Worm (Caenorhabditis elegans): ENCODE results near the gene gtr-1.

The gtr-1 gene

ce11 chrX:802478-802877, at the start of gene gtr-1:
Gene gtr-1 (plus strand): TSS chrX:802778.
- TF ChIP-seq T07F8.4 (tag; optimal IDR thresholded peaks at IDR 0.05) (no peak), Y79H2A.3 (GFP tag; conservative IDR thresholded peaks at IDR 0.05) (no peak), mcd-1 (GFP tag; IDR thresholded peaks at IDR 0.05) (no peak), F22D6.2 (tag; optimal IDR thresholded peaks at IDR 0.05) (no peak), F39B2.1 (GFP tag; IDR thresholded peaks at IDR 0.05) (no peak), somi-1 (GFP tag; optimal IDR thresholded peaks at IDR 0.05) (no peak)

ce11 chrX:759634-760033, 42.9 kb upstream of the gtr-1 start, which contains the start of gene aex-3:
Gene aex-3 (minus strand): TSS chrX:759734.
- TF ChIP-seq nhr-80 (tag; optimal IDR thresholded peaks at IDR 0.05): no peak
- no peak for TF ChIP-seq fkh-3 (tag; optimal IDR thresholded peaks at IDR 0.05)
- TF ChIP-seq dpl-1 (GFP tag; optimal IDR thresholded peaks at IDR 0.05): no peak
- TF ChIP-seq lsy-27 (tag; optimal IDR thresholded peaks at IDR 0.05; ENCODE audit: borderline replicate concordance, insufficient read depth): no peak
- TF ChIP-seq let-607 (tag; optimal IDR thresholded peaks at IDR 0.05): no peak
- no peak for TF ChIP-seq B0035.1 (tag; optimal IDR thresholded peaks at IDR 0.05)
- no peak for TF ChIP-seq snpc-4 (GFP tag; optimal IDR thresholded peaks at IDR 0.05)
- no peak for TF ChIP-seq snpc-4 (tag; optimal IDR thresholded peaks at IDR 0.05)
- TF ChIP-seq egl-44 (GFP tag; IDR thresholded peaks at IDR 0.05): no peak
- TF ChIP-seq F22D6.2 (tag; optimal IDR thresholded peaks at IDR 0.05): no peak
- no peak for TF ChIP-seq egrh-3 (GFP tag; IDR thresholded peaks at IDR 0.05)
- no peak for TF ChIP-seq ztf-25 (GFP tag; IDR thresholded peaks at IDR 0.05)
- no peak for TF ChIP-seq bed-1 (GFP tag; IDR thresholded peaks at IDR 0.05)
- TF ChIP-seq madf-3 (GFP tag; IDR thresholded peaks at IDR 0.05): no peak
- no peak for TF ChIP-seq B0336.3 (GFP tag; IDR thresholded peaks at IDR 0.05)

- TF ChIP-seq Y53F4B.3 (GFP tag; IDR thresholded peaks at IDR 0.05) (no peak), sptf-2 (GFP tag; optimal IDR thresholded peaks at IDR 0.05) (no peak), T07F8.4 (tag; optimal IDR thresholded peaks at IDR 0.05) (no peak), nhr-80 (tag; optimal IDR thresholded peaks at IDR 0.05) (no peak), ceh-100 (GFP tag; IDR thresholded peaks at IDR 0.05) (no peak), sea-2 (GFP tag; IDR thresholded peaks at IDR 0.05) (no peak), cebp-1 (GFP tag; IDR thresholded peaks at IDR 0.05) (no peak), cebp-1 (tag; optimal IDR thresholded peaks at IDR 0.05) (peak; percentile 62), Y67H2A.10 (GFP tag; conservative IDR thresholded peaks at IDR 0.05) (no peak), attf-5 (GFP tag; optimal IDR thresholded peaks at IDR 0.05) (peak; percentile 8), ceh-27 (GFP tag; optimal IDR thresholded peaks at IDR 0.05) (peak; percentile 30), let-607 (tag; optimal IDR thresholded peaks at IDR 0.05) (peak in 1 of 2 experiments; percentile 4), hmg-1.2 (GFP tag; IDR thresholded peaks at IDR 0.05) (peak; percentile 9; the same call in 1 of the 2 replicates), egrh-3 (GFP tag; IDR thresholded peaks at IDR 0.05) (peak; percentile 26; the same call in 1 of the 2 replicates), somi-1 (GFP tag; optimal IDR thresholded peaks at IDR 0.05) (no peak), Y53G8AR.9 (GFP tag; conservative IDR thresholded peaks at IDR 0.05) (no peak), zfh-2 (GFP tag; conservative IDR thresholded peaks at IDR 0.05) (peak; percentile 90), mcd-1 (GFP tag; IDR thresholded peaks at IDR 0.05) (peak; percentile 40), sdz-38 (tag; optimal IDR thresholded peaks at IDR 0.05) (no peak)
Measured at ce11 chrX:760579-760978, 42.0 kb upstream of the gtr-1 start.

DNA sequence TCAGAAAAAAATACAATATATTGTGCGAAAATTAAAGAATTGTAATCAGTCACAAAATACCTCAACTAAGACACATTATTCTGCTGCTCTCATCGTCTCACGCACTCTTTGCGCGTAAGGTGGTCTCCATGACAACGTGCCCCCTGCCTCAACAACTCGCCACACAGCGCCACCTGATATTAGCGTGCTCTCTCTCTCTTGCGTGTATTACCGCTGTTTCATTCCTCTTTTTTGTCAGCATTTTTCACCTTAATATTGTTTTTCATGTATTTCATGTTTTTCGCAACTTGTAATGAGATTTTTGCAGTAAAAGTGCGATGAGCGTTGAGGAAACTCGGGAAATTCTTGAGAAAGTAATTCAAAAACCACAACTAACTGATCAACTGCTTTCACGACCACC, 39.1 kb upstream of the gtr-1 start, which contains the start of gene dyf-11:
Gene dyf-11, plus strand, starts transcription at position 301 of the 400 bp plus-strand sequence.
- no peak for TF ChIP-seq F55B11.4 (tag; optimal IDR thresholded peaks at IDR 0.05; ENCODE audit: borderline replicate concordance, insufficient read depth)
- no peak for TF ChIP-seq athp-1 (tag; optimal IDR thresholded peaks at IDR 0.05)
- TF ChIP-seq dox-1 (GFP tag; IDR thresholded peaks at IDR 0.05): no peak
- no peak for TF ChIP-seq ZK185.1 (tag; optimal IDR thresholded peaks at IDR 0.05; ENCODE audit: poor library complexity, severe bottlenecking)
- 0 out of 2 replicates have a peak, but pooled peaks have one; percentile 32 for TF ChIP-seq ceh-58 (GFP tag; IDR thresholded peaks at IDR 0.05)

Measured in whole organism, young adult.